Worm (Caenorhabditis elegans) whole organism, early embryonic: ENCODE data around the gene srxa-14.

Experiments used
- B0310.2 ChIP-seq: sonication (generic microtip); optimal IDR thresholded peaks from 2 replicates; lab custom pipeline; 2016; ENCODE audit warnings: mild to moderate bottlenecking, missing genetic modification characterization, missing compliant biosample characterization
- F13C5.2 ChIP-seq: sonication (generic microtip); optimal IDR thresholded peaks from 2 replicates; lab custom pipeline; 2017; ENCODE audit warnings: mild to moderate bottlenecking, missing genetic modification characterization, inconsistent platforms, missing compliant biosample characterization
- ama-1 ChIP-seq: fragments of 150-350 bp; optimal IDR thresholded peaks from 2 replicates; lab custom pipeline; 2014
- ceh-13 ChIP-seq: fragments of 200-800 bp; sonication (Bioruptor generic); optimal IDR thresholded peaks from 2 replicates; lab custom pipeline; 2018; ENCODE audit warnings: mild to moderate bottlenecking, missing genetic modification characterization, missing compliant biosample characterization
- flt-1 ChIP-seq: fragments of 200-800 bp; sonication (Bioruptor generic); IDR thresholded peaks from 2 replicates; pipeline ENCODE4 v1.3.6; 2022; ENCODE audit warnings: missing genetic modification characterization, missing compliant biosample characterization
- hmg-4 ChIP-seq: fragments of 200-800 bp; sonication (Bioruptor generic); optimal IDR thresholded peaks from 2 replicates; lab custom pipeline; 2018; ENCODE audit warnings: mild to moderate bottlenecking, missing genetic modification characterization, missing compliant biosample characterization
- pes-1 ChIP-seq: fragments of 200-800 bp; sonication (Bioruptor generic); IDR thresholded peaks from 2 replicates; pipeline ENCODE4 v1.3.6; 2022; ENCODE audit warnings: missing genetic modification reagents, missing genetic modification characterization, missing compliant biosample characterization
- scrt-1 ChIP-seq: fragments of 200-800 bp; sonication (Bioruptor generic); IDR thresholded peaks from 2 replicates; pipeline ENCODE4 v1.3.6; 2022; ENCODE audit warnings: missing genetic modification characterization, missing compliant biosample characterization

DNA sequence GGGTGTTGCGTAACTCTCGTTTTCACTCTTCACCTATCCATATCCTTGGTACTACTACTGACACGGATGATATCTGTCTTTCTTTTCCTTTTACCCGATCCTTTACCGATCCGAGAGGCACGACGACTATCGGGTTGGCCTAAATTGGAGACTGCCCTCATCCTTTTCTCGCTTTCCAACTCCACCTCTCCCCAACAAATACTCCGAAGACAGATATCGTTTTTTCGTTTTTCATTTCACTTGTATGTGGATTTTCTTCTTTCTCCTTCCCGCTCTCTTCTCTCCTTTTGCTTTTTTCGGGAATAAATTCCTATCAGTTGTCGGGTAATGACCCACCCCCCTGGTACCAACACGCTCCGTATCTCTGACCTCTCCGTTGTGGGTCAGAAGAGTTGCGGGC is 25.5 kb downstream of the srxa-14 start:
- no peak for TF ChIP-seq hmg-4 (GFP tag; lab: Kevin White, UChicago)
- no peak for TF ChIP-seq ama-1
- no peak for TF ChIP-seq B0310.2 (tag; lab: Kevin White, UChicago)
- no peak for TF ChIP-seq ceh-13 (GFP tag; lab: Kevin White, UChicago)
- no peak for TF ChIP-seq F13C5.2 (tag; lab: Kevin White, UChicago)
- no peak for TF ChIP-seq scrt-1 (GFP tag; lab: Robert Waterston, UW)
- TF ChIP-seq pes-1 (GFP tag; lab: Robert Waterston, UW), result no peak
- no peak for TF ChIP-seq flt-1 (GFP tag; lab: Robert Waterston, UW)
